Fruit fly (Drosophila melanogaster) whole organism, embryonic: ENCODE results near the gene CG2964.

ENCODE experiments used
- Abd-B ChIP-seq: fragments of 200-800 bp; sonication (Bioruptor generic); optimal IDR thresholded peaks from 2 replicates; lab custom pipeline; 2018; ENCODE audit warnings: missing biosample characterization, mild to moderate bottlenecking, missing genetic modification characterization, moderate library complexity
- Asciz ChIP-seq: fragments of 200-800 bp; sonication (Bioruptor generic); optimal IDR thresholded peaks from 2 replicates; lab custom pipeline; 2017; ENCODE audit warnings: missing biosample characterization, mild to moderate bottlenecking, missing genetic modification characterization, missing genetic modification reagents
- B-H1 ChIP-seq: fragments of 200-800 bp; sonication (Bioruptor generic); IDR thresholded peaks from 3 replicates; pipeline ENCODE4 v1.3.6; 2022; ENCODE audit warnings: missing biosample characterization, missing genetic modification characterization
- CG14050 ChIP-seq: fragments of 200-800 bp; sonication (Bioruptor generic); IDR thresholded peaks from 3 replicates; pipeline ENCODE4 v1.3.6; 2022; ENCODE audit warnings: missing biosample characterization, missing genetic modification characterization
- CG1647 ChIP-seq: fragments of 200-800 bp; sonication (Bioruptor generic); optimal IDR thresholded peaks from 3 replicates; lab custom pipeline; 2016; ENCODE audit warnings: missing biosample characterization, missing genetic modification characterization
- CG16813 ChIP-seq: fragments of 200-800 bp; sonication (Bioruptor generic); IDR thresholded peaks from 3 replicates; pipeline ENCODE4 v1.3.6; 2022; ENCODE audit warnings: missing biosample characterization, missing genetic modification characterization; ENCODE audit not compliant: partially characterized antibody
- CG18011 ChIP-seq: fragments of 200-800 bp; sonication (Bioruptor generic); optimal IDR thresholded peaks from 2 replicates; lab custom pipeline; 2017; ENCODE audit warnings: missing biosample characterization, missing genetic modification characterization, mild to moderate bottlenecking, moderate library complexity, missing genotype
- CG30020 ChIP-seq: fragments of 200-800 bp; optimal IDR thresholded peaks from 2 replicates; lab custom pipeline; 2019; ENCODE audit warnings: missing biosample characterization, mild to moderate bottlenecking, missing genetic modification characterization, moderate library complexity
- CG34224 ChIP-seq: fragments of 200-800 bp; sonication (Bioruptor generic); IDR thresholded peaks from 3 replicates; pipeline ENCODE4 v1.3.6; 2022; ENCODE audit warnings: missing biosample characterization, missing genetic modification characterization; ENCODE audit not compliant: partially characterized antibody
- CG4360 ChIP-seq: fragments of 200-800 bp; sonication (Bioruptor generic); IDR thresholded peaks from 2 replicates; pipeline ENCODE4 v1.3.6; 2022; ENCODE audit warnings: missing biosample characterization, missing genetic modification characterization
- CG4424 ChIP-seq: fragments of 200-800 bp; sonication (Bioruptor generic); optimal IDR thresholded peaks from 3 replicates; lab custom pipeline; 2016; ENCODE audit warnings: missing biosample characterization, missing genetic modification characterization
- CG4707 ChIP-seq: fragments of 200-800 bp; sonication (Bioruptor generic); optimal IDR thresholded peaks from 2 replicates; lab custom pipeline; 2018; ENCODE audit warnings: missing biosample characterization, mild to moderate bottlenecking, missing genetic modification characterization, moderate library complexity
- CG4820 ChIP-seq: fragments of 200-800 bp; sonication (Bioruptor generic); optimal IDR thresholded peaks from 3 replicates; lab custom pipeline; 2016; ENCODE audit warnings: missing biosample characterization, missing genetic modification characterization
- CG6654 ChIP-seq: fragments of 200-800 bp; sonication (Bioruptor generic); optimal IDR thresholded peaks from 2 replicates; lab custom pipeline; 2017; ENCODE audit warnings: missing biosample characterization, mild to moderate bottlenecking, missing genetic modification characterization
- CG8281 ChIP-seq: fragments of 200-800 bp; sonication (Bioruptor generic); optimal IDR thresholded peaks from 2 replicates; lab custom pipeline; 2018; ENCODE audit warnings: missing biosample characterization, mild to moderate bottlenecking, missing genetic modification characterization, moderate library complexity
- CG8290 ChIP-seq, 3 experiments: fragments of 200-800 bp; sonication (Bioruptor generic); optimal IDR thresholded peaks; 2 replicates each; lab custom pipeline; 2016 to 2019; ENCODE audit warnings: missing biosample characterization in 3 of 3, missing genetic modification characterization in 3 of 3, mild to moderate bottlenecking in 2 of 3, moderate library complexity in 1 of 3
- E2f1 ChIP-seq: fragments of 200-800 bp; sonication (Bioruptor generic); IDR thresholded peaks from 2 replicates; pipeline ENCODE4 v1.3.6; 2022; ENCODE audit warnings: missing biosample characterization, missing genetic modification characterization
- ERR ChIP-seq: fragments of 200-800 bp; sonication (Bioruptor generic); optimal IDR thresholded peaks from 2 replicates; lab custom pipeline; 2016; ENCODE audit warnings: missing biosample characterization, missing genetic modification characterization
- HLHmδ ChIP-seq: fragments of 200-800 bp; sonication (Bioruptor generic); optimal IDR thresholded peaks from 2 replicates; lab custom pipeline; 2018; ENCODE audit warnings: missing biosample characterization, mild to moderate bottlenecking, missing genetic modification characterization, moderate library complexity
- Hr51 ChIP-seq, 2 experiments: fragments of 200-800 bp; sonication (Bioruptor generic); optimal IDR thresholded peaks; 2 replicates in 1 of 2; 3 replicates in 1 of 2; lab custom pipeline; 2016 to 2018; ENCODE audit warnings: missing biosample characterization in 2 of 2, missing genetic modification characterization in 2 of 2, mild to moderate bottlenecking in 1 of 2, moderate library complexity in 1 of 2
- Lpt ChIP-seq: fragments of >200 bp; optimal IDR thresholded peaks from 2 replicates; lab custom pipeline; 2018; ENCODE audit warnings: missing biosample characterization, missing genetic modification characterization
- Myb ChIP-seq: fragments of 200-800 bp; sonication (Bioruptor generic); optimal IDR thresholded peaks from 2 replicates; lab custom pipeline; 2016; ENCODE audit warnings: missing biosample characterization, missing genetic modification characterization
- NC2α ChIP-seq: fragments of 200-800 bp; sonication (Bioruptor generic); optimal IDR thresholded peaks from 2 replicates; lab custom pipeline; 2016; ENCODE audit warnings: missing biosample characterization, missing genetic modification characterization
- Poxn ChIP-seq: fragments of 200-800 bp; sonication (Bioruptor generic); IDR thresholded peaks from 2 replicates; pipeline ENCODE4 v1.3.6; 2022; ENCODE audit warnings: missing biosample characterization, missing genetic modification characterization
- Trl ChIP-seq, 3 experiments: fragments of >200 bp in 2 of 3; fragments of 200-800 bp in 1 of 3; sonication (Bioruptor generic) in 1 of 3; optimal IDR thresholded peaks; 2 replicates in 1 of 3; 3 replicates in 2 of 3; lab custom pipeline; 2016 to 2017; ENCODE audit warnings: missing biosample characterization in 1 of 3, missing genetic modification characterization in 1 of 3
- Usf ChIP-seq: fragments of 200-800 bp; sonication (Bioruptor generic); optimal IDR thresholded peaks from 2 replicates; lab custom pipeline; 2017; ENCODE audit warnings: missing genotype, missing biosample characterization, missing genetic modification characterization
- Vsx1 ChIP-seq: fragments of 200-800 bp; sonication (Bioruptor generic); optimal IDR thresholded peaks from 2 replicates; lab custom pipeline; 2017; ENCODE audit warnings: missing biosample characterization, mild to moderate bottlenecking, missing genetic modification characterization, missing genetic modification reagents
- aop ChIP-seq: fragments of 200-800 bp; sonication (Bioruptor generic); IDR thresholded peaks from 2 replicates; pipeline ENCODE4 v1.3.6; 2022; ENCODE audit warnings: missing biosample characterization, missing genetic modification characterization
- cg ChIP-seq: fragments of 200-800 bp; sonication (Bioruptor generic); optimal IDR thresholded peaks from 3 replicates; lab custom pipeline; 2019; ENCODE audit warnings: missing biosample characterization, mild to moderate bottlenecking, missing genetic modification characterization, moderate library complexity
- dan ChIP-seq: fragments of 200-800 bp; sonication (Bioruptor generic); IDR thresholded peaks from 2 replicates; pipeline ENCODE4 v1.3.6; 2022; ENCODE audit warnings: missing biosample characterization, missing genetic modification characterization
- dm ChIP-seq: fragments of 200-800 bp; sonication (Bioruptor generic); optimal IDR thresholded peaks from 3 replicates; lab custom pipeline; 2016; ENCODE audit warnings: missing biosample characterization, missing genetic modification characterization
- ems ChIP-seq: fragments of 200-800 bp; sonication (Bioruptor generic); optimal IDR thresholded peaks from 3 replicates; lab custom pipeline; 2016; ENCODE audit warnings: missing biosample characterization, missing genetic modification characterization
- grn ChIP-seq: fragments of 200-800 bp; sonication (Bioruptor generic); optimal IDR thresholded peaks from 3 replicates; lab custom pipeline; 2017; ENCODE audit warnings: missing biosample characterization, missing genetic modification characterization
- gsb ChIP-seq: fragments of 200-800 bp; sonication (Bioruptor generic); IDR thresholded peaks from 2 replicates; pipeline ENCODE4 v1.3.6; 2022; ENCODE audit warnings: missing biosample characterization, missing genetic modification characterization
- her ChIP-seq: fragments of 200-800 bp; sonication (Bioruptor generic); optimal IDR thresholded peaks from 2 replicates; lab custom pipeline; 2016; ENCODE audit warnings: missing biosample characterization, missing genetic modification characterization
- odd ChIP-seq: fragments of 200-800 bp; sonication (Bioruptor generic); optimal IDR thresholded peaks from 2 replicates; lab custom pipeline; 2017; ENCODE audit warnings: missing biosample characterization, mild to moderate bottlenecking, missing genetic modification characterization
- pnt ChIP-seq: fragments of 200-800 bp; sonication (Bioruptor generic); optimal IDR thresholded peaks from 3 replicates; lab custom pipeline; 2016; ENCODE audit warnings: missing biosample characterization, missing genetic modification characterization
- psq ChIP-seq: fragments of 200-800 bp; sonication (Bioruptor generic); optimal IDR thresholded peaks from 2 replicates; lab custom pipeline; 2017; ENCODE audit warnings: missing biosample characterization, missing genetic modification characterization
- ranshi ChIP-seq: fragments of 200-800 bp; sonication (Bioruptor generic); IDR thresholded peaks from 2 replicates; pipeline ENCODE4 v1.3.6; 2022; ENCODE audit warnings: missing biosample characterization, missing genetic modification characterization
- row ChIP-seq: fragments of 200-800 bp; sonication (Bioruptor generic); IDR thresholded peaks from 3 replicates; pipeline ENCODE4 v1.3.6; 2022; ENCODE audit warnings: missing biosample characterization, missing genetic modification characterization
- sr ChIP-seq: fragments of 200-800 bp; sonication (Bioruptor generic); IDR thresholded peaks from 3 replicates; pipeline ENCODE4 v1.3.6; 2022; ENCODE audit warnings: missing biosample characterization, missing genetic modification characterization
- tup ChIP-seq: fragments of 200-800 bp; sonication (Bioruptor generic); optimal IDR thresholded peaks from 2 replicates; lab custom pipeline; 2016; ENCODE audit warnings: missing biosample characterization, mild to moderate bottlenecking, missing genetic modification characterization, moderate library complexity
- unc-4 ChIP-seq: fragments of 200-800 bp; sonication (Bioruptor generic); IDR thresholded peaks from 2 replicates; pipeline ENCODE4 v1.3.6; 2022; ENCODE audit warnings: missing biosample characterization, missing genetic modification characterization; ENCODE audit not compliant: partially characterized antibody
- unpg ChIP-seq: fragments of 200-800 bp; sonication (Bioruptor generic); optimal IDR thresholded peaks from 3 replicates; lab custom pipeline; 2018; ENCODE audit warnings: missing biosample characterization, mild to moderate bottlenecking, missing genetic modification characterization, moderate library complexity
- zen2 ChIP-seq: fragments of 200-800 bp; sonication (Bioruptor generic); IDR thresholded peaks from 3 replicates; pipeline ENCODE4 v1.3.6; 2022; ENCODE audit warnings: missing biosample characterization, missing genetic modification characterization; ENCODE audit not compliant: partially characterized antibody

CG2964 gene

DNA sequence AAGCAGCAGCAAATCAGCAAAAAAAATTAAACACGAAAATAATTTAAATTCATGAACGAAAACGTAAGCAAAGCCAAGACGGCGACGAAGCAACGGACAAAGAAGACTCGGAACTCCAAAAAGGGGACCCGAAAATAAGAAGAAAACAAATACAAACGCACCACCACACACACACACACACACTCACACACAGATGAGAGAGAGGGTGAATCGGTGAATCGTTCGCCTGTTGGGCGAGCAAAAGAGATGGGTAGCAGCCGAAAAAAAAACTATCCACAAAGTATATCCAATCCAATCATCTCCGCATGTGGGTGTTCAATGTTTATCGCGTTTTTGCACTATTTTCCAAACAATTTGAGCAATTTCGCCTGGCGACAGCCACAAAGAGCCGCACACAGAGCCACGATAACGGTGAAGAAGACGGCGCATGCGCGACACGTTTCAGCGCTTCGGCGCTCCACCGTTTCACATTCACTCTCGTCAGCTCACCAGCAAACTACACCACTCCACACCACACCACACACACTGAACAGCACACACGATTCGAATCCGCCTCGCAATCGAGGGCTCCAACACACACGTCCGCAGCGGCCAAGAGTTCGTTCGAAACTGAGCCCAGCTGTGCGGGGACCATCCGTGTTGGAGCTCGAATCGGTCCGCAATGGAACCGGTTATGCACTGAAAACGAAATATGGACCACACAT is 17.6 kb downstream of the CG2964 start, which contains the start of gene Duox (continued):
- TF ChIP-seq cg (GFP tag; lab: Kevin White, UChicago): peak; percentile 87
- 0 out of 3 replicates have a peak, but pooled peaks have one; percentile 15 for TF ChIP-seq CG34224 (GFP tag; lab: Robert Waterston, UW)
- TF ChIP-seq aop (GFP tag; lab: Robert Waterston, UW): 0 out of 2 replicates have a peak, but pooled peaks have one; percentile 11
- TF ChIP-seq CG30020: no peak
- peak; percentile 70 for TF ChIP-seq psq (GFP tag; lab: Kevin White, UChicago)
- peak; percentile 10 to 42 for TF ChIP-seq Trl (optimal IDR thresholded peaks at IDR 0.05; lab: Kevin White, UChicago)
- TF ChIP-seq Trl (GFP tag; optimal IDR thresholded peaks at IDR 0.05; lab: Kevin White, UChicago): no peak
- TF ChIP-seq CG8290 (GFP tag; optimal IDR thresholded peaks at IDR 0.05; lab: Kevin White, UChicago): no peak
- TF ChIP-seq CG8290 (tag; optimal IDR thresholded peaks at IDR 0.05; lab: Kevin White, UChicago): peak in 1 of 2 experiments; percentile 54
- no peak for TF ChIP-seq Myb (GFP tag; lab: Kevin White, UChicago)
- TF ChIP-seq odd (GFP tag; lab: Kevin White, UChicago): no peak
- TF ChIP-seq unc-4 (GFP tag; lab: Robert Waterston, UW): 0 out of 2 replicates have a peak, but pooled peaks have one; percentile 18
- peak; percentile 14 for TF ChIP-seq dm
- TF ChIP-seq HLHmδ (GFP tag; lab: Kevin White, UChicago): peak; percentile 84
- TF ChIP-seq CG4360 (GFP tag; lab: Robert Waterston, UW): peak; percentile 27; the same call in 1 of the 2 replicates
- TF ChIP-seq zen2 (GFP tag; lab: Robert Waterston, UW): peak; percentile 35; the same call in 2 of the 3 replicates

DNA sequence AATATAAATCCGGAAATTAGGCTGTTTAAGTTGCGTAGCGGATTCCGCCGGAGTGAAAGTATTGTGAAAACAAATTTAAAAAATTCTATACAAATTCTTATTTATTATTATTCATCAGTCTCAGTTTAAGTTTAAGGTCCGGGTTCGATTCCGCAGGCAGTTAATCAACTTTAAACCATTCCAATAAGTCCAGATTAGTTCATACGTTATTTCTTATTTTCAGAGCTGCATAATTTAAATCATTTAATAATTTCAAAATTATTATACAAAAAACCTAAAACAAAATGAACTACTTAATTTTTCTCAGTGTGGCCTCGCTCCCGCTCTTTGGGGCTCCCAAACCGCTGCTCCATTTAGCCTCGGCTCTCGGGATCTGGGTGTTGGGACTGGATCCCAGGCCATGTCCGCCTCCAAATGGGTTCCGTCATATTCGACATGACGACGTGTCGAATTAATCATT is 18.1 kb downstream of the CG2964 start:
- TF ChIP-seq Abd-B (GFP tag; lab: Kevin White, UChicago) (peak; percentile 83), CG14050 (peak; percentile 57; the same call in 2 of the 3 replicates), Lpt (no peak), CG4424 (peak; percentile 91), CG4820 (GFP tag; lab: Kevin White, UChicago) (peak; percentile 89), CG8281 (tag; lab: Kevin White, UChicago) (peak; percentile 69), tup (peak; percentile 62), Poxn (GFP tag; lab: Robert Waterston, UW) (peak; percentile 5; the same call in 1 of the 2 replicates), Vsx1 (GFP tag; lab: Kevin White, UChicago) (peak; percentile 77), ranshi (GFP tag; lab: Robert Waterston, UW) (peak; percentile 42; the same call in 1 of the 2 replicates), grn (GFP tag; lab: Kevin White, UChicago) (no peak), sr (no peak), her (GFP tag; lab: Kevin White, UChicago) (no peak), pnt (GFP tag; lab: Kevin White, UChicago) (peak; percentile 36), E2f1 (GFP tag; lab: Robert Waterston, UW) (peak; percentile 66; the same call in 1 of the 2 replicates), Usf (peak; percentile 86), ERR (GFP tag; lab: Kevin White, UChicago) (no peak), CG4707 (GFP tag; lab: Kevin White, UChicago) (peak; percentile 57), row (peak; percentile 82), CG1647 (peak; percentile 46), CG16813 (no peak), NC2α (GFP tag; lab: Kevin White, UChicago) (no peak), dan (GFP tag; lab: Robert Waterston, UW) (no peak), B-H1 (peak; percentile 57; the same call in 2 of the 3 replicates), CG18011 (GFP tag; lab: Kevin White, UChicago) (peak; percentile 53), ems (GFP tag; lab: Kevin White, UChicago) (peak; percentile 77), CG30020 (peak; percentile 77), Hr51 (GFP tag; optimal IDR thresholded peaks at IDR 0.05; lab: Kevin White, UChicago) (peak; percentile 64 to 93), unpg (peak; percentile 88), CG6654 (GFP tag; lab: Kevin White, UChicago) (peak; percentile 72), gsb (peak; percentile 35; the same call in 1 of the 2 replicates), Myb (GFP tag; lab: Kevin White, UChicago) (peak; percentile 6), dm (no peak), Asciz (GFP tag; lab: Kevin White, UChicago) (peak; percentile 93)
